Worm (Caenorhabditis elegans) whole organism, early embryonic: Measurements from ENCODE around the gene C43F9.5.

Source experiments
- B0310.2 ChIP-seq: sonication (generic microtip); optimal IDR thresholded peaks from 2 replicates; lab custom pipeline; 2016; ENCODE audit warnings: mild to moderate bottlenecking, missing genetic modification characterization, missing compliant biosample characterization
- F13C5.2 ChIP-seq: sonication (generic microtip); optimal IDR thresholded peaks from 2 replicates; lab custom pipeline; 2017; ENCODE audit warnings: mild to moderate bottlenecking, missing genetic modification characterization, inconsistent platforms, missing compliant biosample characterization
- aly-1 ChIP-seq: sonication (generic microtip); optimal IDR thresholded peaks from 2 replicates; lab custom pipeline; 2016; ENCODE audit warnings: missing genetic modification characterization, missing compliant biosample characterization
- ama-1 ChIP-seq: fragments of 150-350 bp; optimal IDR thresholded peaks from 2 replicates; lab custom pipeline; 2014
- ceh-13 ChIP-seq: fragments of 200-800 bp; sonication (Bioruptor generic); optimal IDR thresholded peaks from 2 replicates; lab custom pipeline; 2018; ENCODE audit warnings: mild to moderate bottlenecking, missing genetic modification characterization, missing compliant biosample characterization
- ceh-36 ChIP-seq: sonication (generic microtip); optimal IDR thresholded peaks from 2 replicates; lab custom pipeline; 2016; ENCODE audit warnings: missing genetic modification characterization, inconsistent platforms, missing compliant biosample characterization
- ets-7 ChIP-seq: sonication (generic microtip); optimal IDR thresholded peaks from 2 replicates; lab custom pipeline; 2016; ENCODE audit warnings: missing genotype, missing genetic modification characterization, missing compliant biosample characterization
- flt-1 ChIP-seq: fragments of 200-800 bp; sonication (Bioruptor generic); IDR thresholded peaks from 2 replicates; pipeline ENCODE4 v1.3.6; 2022; ENCODE audit warnings: missing genetic modification characterization, missing compliant biosample characterization
- hmbx-1 ChIP-seq: sonication (generic microtip); optimal IDR thresholded peaks from 2 replicates; lab custom pipeline; 2016; ENCODE audit warnings: mild to moderate bottlenecking, missing genetic modification characterization, missing compliant biosample characterization
- hmg-4 ChIP-seq: fragments of 200-800 bp; sonication (Bioruptor generic); optimal IDR thresholded peaks from 2 replicates; lab custom pipeline; 2018; ENCODE audit warnings: mild to moderate bottlenecking, missing genetic modification characterization, missing compliant biosample characterization
- hnd-1 ChIP-seq: sonication (generic microtip); optimal IDR thresholded peaks from 2 replicates; lab custom pipeline; 2016; ENCODE audit warnings: missing genetic modification characterization, missing compliant biosample characterization
- pes-1 ChIP-seq: fragments of 200-800 bp; sonication (Bioruptor generic); IDR thresholded peaks from 2 replicates; pipeline ENCODE4 v1.3.6; 2022; ENCODE audit warnings: missing genetic modification reagents, missing genetic modification characterization, missing compliant biosample characterization
- scrt-1 ChIP-seq: fragments of 200-800 bp; sonication (Bioruptor generic); IDR thresholded peaks from 2 replicates; pipeline ENCODE4 v1.3.6; 2022; ENCODE audit warnings: missing genetic modification characterization, missing compliant biosample characterization
- sea-1 ChIP-seq: fragments of 200-800 bp; sonication (Bioruptor generic); conservative IDR thresholded peaks from 2 replicates; pipeline ENCODE4 v1.3.6; 2022; ENCODE audit warnings: missing genetic modification characterization, missing compliant biosample characterization
- tbx-11 ChIP-seq: fragments of 200-800 bp; sonication (Bioruptor generic); IDR thresholded peaks from 2 replicates; pipeline ENCODE4 v1.3.6; 2022; ENCODE audit warnings: missing genetic modification characterization, missing compliant biosample characterization
- tbx-37 ChIP-seq: fragments of 200-800 bp; sonication (Bioruptor generic); conservative IDR thresholded peaks from 2 replicates; pipeline ENCODE4 v1.3.6; 2022; ENCODE audit warnings: missing genetic modification reagents, missing genetic modification characterization, missing compliant biosample characterization
- tra-4 ChIP-seq: sonication (generic microtip); optimal IDR thresholded peaks from 2 replicates; lab custom pipeline; 2017; ENCODE audit warnings: missing genetic modification characterization, missing compliant biosample characterization

C43F9.5 gene

ce11 chrIV:10599983-10600382, 9.4 kb upstream of the C43F9.5 start, which contains the start of gene R09H10.1:
TSS of gene R09H10.1 (plus strand) at chrIV:10600283.
- TF ChIP-seq hmg-4 (no peak), tbx-11 (GFP tag; lab: Robert Waterston, UW) (no peak), ama-1 (no peak), ceh-36 (no peak), tra-4 (tag; lab: Kevin White, UChicago) (no peak), aly-1 (no peak), B0310.2 (tag; lab: Kevin White, UChicago) (no peak), hmbx-1 (no peak), sea-1 (GFP tag; lab: Robert Waterston, UW) (no peak), hnd-1 (no peak), scrt-1 (no peak), ets-7 (no peak), tbx-37 (GFP tag; lab: Robert Waterston, UW) (no peak), ceh-13 (no peak), flt-1 (GFP tag; lab: Robert Waterston, UW) (no peak), F13C5.2 (tag; lab: Kevin White, UChicago) (no peak), pes-1 (GFP tag; lab: Robert Waterston, UW) (no peak)

DNA sequence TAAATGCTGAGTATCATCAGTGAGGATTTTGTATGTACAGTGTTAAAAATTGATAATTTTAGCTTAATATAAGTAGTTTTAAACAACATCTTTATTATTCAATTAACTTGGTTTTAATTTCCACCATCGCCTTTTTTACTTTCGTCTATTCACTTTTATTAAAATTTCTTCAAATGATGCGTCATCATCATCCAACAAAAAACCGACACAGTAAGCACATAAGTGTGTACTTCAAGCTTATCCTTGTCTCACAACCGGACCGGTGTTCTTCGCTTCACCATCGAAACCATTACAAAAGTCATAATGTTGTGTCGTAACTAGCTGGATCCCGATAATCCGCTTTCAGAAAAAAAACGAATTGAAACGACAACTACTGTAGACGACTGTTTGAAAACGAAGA, 6.0 kb upstream of the C43F9.5 start, which contains the start of gene C43F9.11:
Gene C43F9.11 (plus strand): TSS at position 301 of the 400 bp plus-strand sequence.
- TF ChIP-seq B0310.2 (tag; lab: Kevin White, UChicago) (no peak), scrt-1 (no peak), ceh-13 (no peak), pes-1 (GFP tag; lab: Robert Waterston, UW) (no peak), tra-4 (tag; lab: Kevin White, UChicago) (no peak), sea-1 (GFP tag; lab: Robert Waterston, UW) (no peak), hnd-1 (no peak), ceh-36 (no peak), F13C5.2 (tag; lab: Kevin White, UChicago) (no peak), hmbx-1 (no peak), hmg-4 (no peak), ets-7 (no peak), flt-1 (GFP tag; lab: Robert Waterston, UW) (no peak)

DNA sequence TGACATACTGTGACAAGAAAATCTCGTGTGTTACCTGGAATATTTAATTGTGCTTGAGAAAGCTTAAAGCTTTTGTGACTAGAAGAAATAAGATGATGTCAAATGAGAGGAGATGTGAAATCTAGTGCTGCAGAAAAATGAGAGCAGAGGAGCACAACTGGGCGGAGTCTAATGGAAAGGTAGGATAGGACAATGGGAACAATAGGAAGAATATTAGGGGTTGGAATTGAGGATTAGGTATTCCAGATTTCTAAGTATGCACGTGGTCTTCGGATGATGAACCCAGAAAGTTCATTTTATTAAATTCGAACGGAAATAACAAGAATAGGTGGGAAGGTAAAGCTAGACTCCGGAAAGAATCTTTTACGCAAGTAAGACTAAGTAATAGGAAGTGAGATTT, 3.0 kb upstream of the C43F9.5 start, which contains the start of gene C43F9.7:
Gene C43F9.7 (minus strand): TSS at position 101 of the 400 bp plus-strand sequence.
- TF ChIP-seq hnd-1 = no peak
- no peak for TF ChIP-seq aly-1
- TF ChIP-seq pes-1 (GFP tag; lab: Robert Waterston, UW) = no peak
- TF ChIP-seq hmg-4 = no peak
- TF ChIP-seq sea-1 (GFP tag; lab: Robert Waterston, UW) = no peak
- TF ChIP-seq flt-1 (GFP tag; lab: Robert Waterston, UW) = no peak
- no peak for TF ChIP-seq hmbx-1
- no peak for TF ChIP-seq tbx-11 (GFP tag; lab: Robert Waterston, UW)
- TF ChIP-seq ceh-13 = no peak
- no peak for TF ChIP-seq scrt-1
- TF ChIP-seq ceh-36 = no peak
- TF ChIP-seq tbx-37 (GFP tag; lab: Robert Waterston, UW) = no peak
- no peak for TF ChIP-seq ets-7
- no peak for TF ChIP-seq tra-4 (tag; lab: Kevin White, UChicago)

DNA sequence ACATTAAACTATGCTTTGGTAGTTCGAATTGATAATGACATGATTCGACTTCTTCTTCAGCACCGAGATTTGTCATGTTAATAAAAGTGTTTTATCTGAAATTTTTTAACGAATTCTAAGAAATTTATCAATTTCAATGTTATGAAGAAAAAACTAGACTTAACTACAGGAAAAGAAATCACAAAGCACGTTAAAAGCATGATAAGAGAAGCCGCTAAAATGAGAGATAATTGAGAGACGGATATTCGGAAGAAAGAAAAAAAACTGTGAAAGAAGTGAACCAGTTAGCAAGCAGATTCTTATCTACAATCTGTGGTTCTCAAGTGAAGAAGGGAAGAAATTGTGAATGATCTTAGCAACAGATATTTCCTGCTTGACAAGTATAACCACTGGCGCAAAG, 1.5 kb downstream of the C43F9.5 start, which contains the start of gene C43F9.4:
Gene C43F9.4 (minus strand): TSS at position 101 of the 400 bp plus-strand sequence.
- TF ChIP-seq hmg-4 = no peak
- TF ChIP-seq ceh-36 = no peak

DNA sequence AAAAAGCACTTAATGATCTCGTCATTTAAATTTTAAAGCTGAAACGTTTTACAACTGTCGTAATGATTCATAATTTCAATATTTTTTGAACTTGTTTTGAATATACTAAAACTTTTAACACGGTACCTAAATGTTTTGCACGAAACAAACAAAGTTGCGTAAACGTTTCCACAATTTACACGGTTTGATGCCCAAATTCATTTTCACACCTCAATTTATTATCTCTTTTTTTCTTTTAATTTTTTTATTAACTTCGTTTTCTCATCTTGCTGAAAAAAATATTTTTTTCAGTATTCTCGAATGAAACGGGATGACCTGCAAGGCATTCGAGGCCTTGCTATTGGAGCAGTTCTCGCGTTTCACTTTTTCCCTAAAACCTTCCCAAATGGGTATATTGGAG, 6.3 kb downstream of the C43F9.5 start, which contains the start of gene oac-8:
Gene oac-8 (plus strand): TSS at position 301 of the 400 bp plus-strand sequence.
- TF ChIP-seq hmg-4 = no peak

DNA sequence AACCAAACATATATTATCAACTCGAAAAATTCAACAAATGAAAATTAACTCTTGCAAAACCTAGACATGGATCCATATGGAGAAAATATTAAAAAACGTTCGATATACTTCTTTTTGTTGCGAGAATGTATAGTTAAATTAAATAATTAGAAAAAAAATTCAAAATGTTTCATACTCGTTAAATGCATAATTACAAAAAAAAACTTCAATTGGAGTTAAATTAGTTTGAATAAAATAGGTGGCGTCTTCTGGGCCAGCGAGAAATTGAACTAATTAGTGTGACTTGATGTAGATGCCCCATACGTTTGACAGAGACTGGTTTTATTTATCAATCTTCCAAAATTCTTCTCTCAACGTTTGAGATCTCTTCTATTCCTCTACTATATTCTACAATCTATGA, 12.2 kb downstream of the C43F9.5 start, which contains the start of gene lgc-43:
Gene lgc-43 (plus strand): TSS at position 301 of the 400 bp plus-strand sequence.
- no peak for TF ChIP-seq B0310.2 (tag; lab: Kevin White, UChicago)
- no peak for TF ChIP-seq F13C5.2 (tag; lab: Kevin White, UChicago)
- TF ChIP-seq tbx-11 (GFP tag; lab: Robert Waterston, UW) = no peak

- TF ChIP-seq ama-1 (no peak), aly-1 (no peak), B0310.2 (tag; lab: Kevin White, UChicago) (no peak), F13C5.2 (tag; lab: Kevin White, UChicago) (no peak), tbx-11 (GFP tag; lab: Robert Waterston, UW) (no peak), sea-1 (GFP tag; lab: Robert Waterston, UW) (no peak), pes-1 (GFP tag; lab: Robert Waterston, UW) (no peak), flt-1 (GFP tag; lab: Robert Waterston, UW) (no peak), hmg-4 (no peak), tra-4 (tag; lab: Kevin White, UChicago) (no peak), scrt-1 (no peak), ceh-36 (no peak), hnd-1 (no peak)
Observed at ce11 chrIV:10577600-10577999, 12.9 kb downstream of the C43F9.5 start.

DNA sequence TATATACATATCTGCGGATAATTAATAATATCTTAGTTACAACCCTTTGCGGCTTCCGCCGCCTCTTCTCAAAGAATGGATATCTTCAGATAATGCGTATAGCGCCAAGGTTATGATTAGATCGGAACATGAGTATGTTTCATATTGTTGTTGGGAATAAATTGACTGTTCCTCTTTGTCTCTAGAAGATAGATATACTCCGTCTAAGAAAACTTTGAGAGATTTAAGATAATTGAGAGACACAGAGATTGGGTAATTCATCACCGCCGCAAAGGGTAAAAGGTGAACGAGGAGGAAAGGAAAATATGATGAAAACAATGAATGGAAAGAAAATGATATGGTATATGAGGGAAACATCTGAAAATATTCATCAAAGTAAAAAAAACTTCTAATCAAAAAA, 13.9 kb downstream of the C43F9.5 start:
- TF ChIP-seq sea-1 (GFP tag; lab: Robert Waterston, UW) (no peak), F13C5.2 (tag; lab: Kevin White, UChicago) (no peak), ama-1 (no peak), flt-1 (GFP tag; lab: Robert Waterston, UW) (no peak), ets-7 (no peak), hmg-4 (no peak), pes-1 (GFP tag; lab: Robert Waterston, UW) (no peak), scrt-1 (no peak), B0310.2 (tag; lab: Kevin White, UChicago) (no peak), hnd-1 (no peak)

- no peak for TF ChIP-seq pes-1 (GFP tag; lab: Robert Waterston, UW)
Observed at ce11 chrIV:10576050-10576449, 14.5 kb downstream of the C43F9.5 start, which contains the start of gene efn-2. TSS of gene efn-2 (plus strand) at chrIV:10576350.
